Worm (Caenorhabditis elegans): Measurements from ENCODE around the gene C43H6.6.

DNA sequence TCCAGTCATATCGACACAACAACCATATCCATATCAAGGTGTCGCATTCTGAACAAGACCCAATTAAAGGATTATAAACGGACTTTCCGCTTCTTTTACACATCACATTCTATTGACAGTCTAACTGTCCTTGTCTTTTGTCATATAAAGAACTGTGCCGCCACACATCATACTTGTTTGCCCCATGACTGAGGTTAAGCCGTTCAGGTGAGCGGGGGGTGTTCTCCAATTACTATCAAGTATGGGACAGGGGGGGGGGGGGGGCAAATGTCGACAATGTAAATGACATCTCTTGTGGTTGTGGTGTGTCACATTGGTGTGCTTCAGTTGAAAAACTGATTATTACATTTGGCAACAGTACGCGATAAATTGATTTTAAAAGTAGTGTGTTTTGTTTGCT is 38.7 kb downstream of the C43H6.6 start:
- TF ChIP-seq spr-1 (tag; optimal IDR thresholded peaks at IDR 0.05), result no peak
- no peak for TF ChIP-seq mdl-1 (tag; optimal IDR thresholded peaks at IDR 0.05)

All from whole organism, L4 larva.